Fruit fly (Drosophila melanogaster): Measurements from ENCODE around the gene CG34427.

Gene CG34427

dm6 chr3L:8777313-8777924 is 27.1 kb upstream of the CG34427 start:
- TF ChIP-seq psq (GFP tag; optimal IDR thresholded peaks at IDR 0.05) (peak; percentile 24), Jra (GFP tag; optimal IDR thresholded peaks at IDR 0.05) (no peak), Hr83 (GFP tag; optimal IDR thresholded peaks at IDR 0.05; ENCODE audit: poor library complexity, severe bottlenecking) (no peak), CG9705 (GFP tag; optimal IDR thresholded peaks at IDR 0.05) (no peak), foxo (GFP tag; optimal IDR thresholded peaks at IDR 0.05) (peak in 1 of 2 experiments; percentile 4), Abd-B (GFP tag; optimal IDR thresholded peaks at IDR 0.05) (no peak), N (GFP tag; optimal IDR thresholded peaks at IDR 0.05) (no peak), usp (GFP tag; optimal IDR thresholded peaks at IDR 0.05) (no peak), h (GFP tag; optimal IDR thresholded peaks at IDR 0.05) (peak; percentile 3), HLH106 (tag; optimal IDR thresholded peaks at IDR 0.05) (peak; percentile 24), rgr (GFP tag; optimal IDR thresholded peaks at IDR 0.05) (peak; percentile 13), OdsH (GFP tag; optimal IDR thresholded peaks at IDR 0.05) (peak; percentile 16), sv (GFP tag; optimal IDR thresholded peaks at IDR 0.05) (no peak), Myc (optimal IDR thresholded peaks at IDR 0.05) (no peak), Mio (GFP tag; optimal IDR thresholded peaks at IDR 0.05) (no peak), Rel (GFP tag; optimal IDR thresholded peaks at IDR 0.05) (no peak), Rel (tag; optimal IDR thresholded peaks at IDR 0.05) (peak; percentile 96), Hnf4 (GFP tag; optimal IDR thresholded peaks at IDR 0.05) (no peak), Dif (GFP tag; optimal IDR thresholded peaks at IDR 0.05; ENCODE audit: partially characterized antibody) (no peak), brk (GFP tag; optimal IDR thresholded peaks at IDR 0.05) (peak; percentile 31), ey (GFP tag; optimal IDR thresholded peaks at IDR 0.05) (peak; percentile 1), dsf (GFP tag; optimal IDR thresholded peaks at IDR 0.05; ENCODE audit: borderline replicate concordance) (no peak), CG32264 (GFP tag; optimal IDR thresholded peaks at IDR 0.05) (no peak), sage (GFP tag; optimal IDR thresholded peaks at IDR 0.05) (peak; percentile 23), dmrt93B (GFP tag; optimal IDR thresholded peaks at IDR 0.05) (no peak), Vsx2 (GFP tag; optimal IDR thresholded peaks at IDR 0.05; ENCODE audit: partially characterized antibody) (peak; percentile 64)

DNA sequence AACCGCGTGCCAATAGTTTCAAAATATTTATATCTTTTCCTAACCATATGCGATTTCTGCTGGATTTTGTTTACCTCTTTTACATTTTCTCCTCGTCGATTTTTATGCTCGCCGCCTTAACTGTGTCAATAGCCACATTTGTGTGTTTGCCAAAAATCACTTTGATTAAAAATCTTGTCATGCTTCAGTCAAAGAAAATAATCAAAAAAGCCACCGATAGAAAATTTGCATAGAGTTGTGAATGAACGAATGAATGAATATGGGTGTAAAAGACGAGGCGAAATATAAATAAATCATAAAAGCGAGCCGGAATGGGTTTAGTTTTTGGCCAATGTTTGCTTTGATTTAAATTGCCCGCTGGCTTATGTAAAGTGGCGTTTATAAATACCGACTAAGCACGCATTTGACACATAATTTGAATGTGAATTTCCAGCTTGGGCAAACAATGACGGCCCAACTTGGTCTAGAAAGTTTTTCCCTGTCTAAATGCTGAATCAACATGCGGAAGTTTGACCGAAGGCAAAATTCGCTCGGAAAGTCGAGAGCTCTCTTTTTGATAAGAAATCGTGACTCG is 23.8 kb upstream of the CG34427 start:
- TF ChIP-seq CrebA (GFP tag; optimal IDR thresholded peaks at IDR 0.05; ENCODE audit: borderline replicate concordance): no peak
- no peak for TF ChIP-seq Hr78 (GFP tag; optimal IDR thresholded peaks at IDR 0.05)
- no peak for TF ChIP-seq N (GFP tag; optimal IDR thresholded peaks at IDR 0.05)
- no peak for TF ChIP-seq CG32264 (GFP tag; optimal IDR thresholded peaks at IDR 0.05)
- no peak for TF ChIP-seq ey (GFP tag; optimal IDR thresholded peaks at IDR 0.05)
- TF ChIP-seq Dfd (GFP tag; optimal IDR thresholded peaks at IDR 0.05): no peak
- TF ChIP-seq OdsH (GFP tag; optimal IDR thresholded peaks at IDR 0.05): no peak
- no peak for TF ChIP-seq Sp1 (GFP tag; optimal IDR thresholded peaks at IDR 0.05)
- no peak for TF ChIP-seq Abd-B (GFP tag; optimal IDR thresholded peaks at IDR 0.05)
- TF ChIP-seq psq (GFP tag; optimal IDR thresholded peaks at IDR 0.05): no peak

- TF ChIP-seq h (GFP tag; optimal IDR thresholded peaks at IDR 0.05) (peak; percentile 9), dmrt93B (GFP tag; optimal IDR thresholded peaks at IDR 0.05) (no peak), Myc (optimal IDR thresholded peaks at IDR 0.05) (no peak), jim (GFP tag; optimal IDR thresholded peaks at IDR 0.05) (no peak), GATAd (GFP tag; optimal IDR thresholded peaks at IDR 0.05) (no peak), fru (GFP tag; optimal IDR thresholded peaks at IDR 0.05) (no peak), CrebA (GFP tag; optimal IDR thresholded peaks at IDR 0.05; ENCODE audit: borderline replicate concordance) (no peak), ey (GFP tag; optimal IDR thresholded peaks at IDR 0.05) (no peak)
Measured at dm6 chr3L:8781993-8782392, 22.6 kb upstream of the CG34427 start.

DNA sequence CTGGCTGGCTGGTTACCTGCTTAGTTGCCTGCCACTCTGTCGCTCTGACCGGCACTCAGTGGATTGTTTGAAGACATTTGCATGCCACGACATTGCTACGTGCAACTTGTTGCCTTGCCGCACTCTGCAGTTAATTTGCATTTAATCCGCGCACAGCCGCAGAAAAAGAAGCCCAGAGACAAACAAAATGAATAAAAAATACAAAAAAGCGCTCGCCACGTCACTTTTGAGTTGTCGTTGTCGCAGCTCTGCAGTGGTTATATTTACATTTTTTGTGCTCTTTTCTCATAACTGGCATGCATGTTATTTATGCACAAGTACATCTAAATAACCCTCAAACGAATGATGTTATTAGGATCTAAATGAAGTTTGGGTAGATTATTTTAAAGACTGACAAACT is 21.3 kb upstream of the CG34427 start:
- TF ChIP-seq CG9705 (GFP tag; optimal IDR thresholded peaks at IDR 0.05): no peak
- TF ChIP-seq dl (GFP tag; optimal IDR thresholded peaks at IDR 0.05; ENCODE audit: insufficient read depth in 1 of 2, partially characterized antibody in 2 of 2): no peak
- TF ChIP-seq pan (optimal IDR thresholded peaks at IDR 0.05): no peak
- no peak for TF ChIP-seq psq (GFP tag; optimal IDR thresholded peaks at IDR 0.05)
- TF ChIP-seq Abd-B (GFP tag; optimal IDR thresholded peaks at IDR 0.05): no peak
- no peak for TF ChIP-seq GATAd (GFP tag; optimal IDR thresholded peaks at IDR 0.05)
- TF ChIP-seq usp (GFP tag; optimal IDR thresholded peaks at IDR 0.05): no peak
- no peak for TF ChIP-seq OdsH (GFP tag; optimal IDR thresholded peaks at IDR 0.05)
- TF ChIP-seq Dfd (GFP tag; optimal IDR thresholded peaks at IDR 0.05): no peak
- TF ChIP-seq dsf (GFP tag; optimal IDR thresholded peaks at IDR 0.05; ENCODE audit: borderline replicate concordance): no peak
- no peak for TF ChIP-seq lola (GFP tag; optimal IDR thresholded peaks at IDR 0.05)
- TF ChIP-seq Hnf4 (GFP tag; optimal IDR thresholded peaks at IDR 0.05): no peak
- no peak for TF ChIP-seq Sp1 (GFP tag; optimal IDR thresholded peaks at IDR 0.05)
- no peak for TF ChIP-seq jim (GFP tag; optimal IDR thresholded peaks at IDR 0.05)
- TF ChIP-seq Jra (GFP tag; optimal IDR thresholded peaks at IDR 0.05): no peak
- no peak for TF ChIP-seq CrebA (GFP tag; optimal IDR thresholded peaks at IDR 0.05; ENCODE audit: borderline replicate concordance)

Measured in whole organism, wandering third instar larva.